Worm (Caenorhabditis elegans) whole organism, midembryonic: ENCODE results near the gene let-805.

Experiments used
- T22C8.4 ChIP-seq: fragments of 200-800 bp; sonication (Bioruptor generic); IDR thresholded peaks from 2 replicates; pipeline ENCODE4 v1.3.6; 2022; ENCODE audit warnings: missing genetic modification characterization, missing compliant biosample characterization
- cog-1 ChIP-seq: sonication (generic microtip); optimal IDR thresholded peaks from 2 replicates; lab custom pipeline; 2016; ENCODE audit warnings: missing genetic modification characterization, missing compliant biosample characterization
- flt-1 ChIP-seq: fragments of 200-800 bp; sonication (Bioruptor generic); IDR thresholded peaks from 2 replicates; pipeline ENCODE4 v1.3.6; 2022; ENCODE audit warnings: missing genetic modification characterization, missing compliant biosample characterization
- klf-2 ChIP-seq: fragments of 200-800 bp; sonication (Bioruptor generic); conservative IDR thresholded peaks from 2 replicates; pipeline ENCODE4 v1.3.6; 2022; ENCODE audit warnings: missing genetic modification reagents, missing genetic modification characterization, missing compliant biosample characterization
- med-1 ChIP-seq: sonication (generic microtip); optimal IDR thresholded peaks from 2 replicates; lab custom pipeline; 2017; ENCODE audit warnings: missing genetic modification characterization, mild to moderate bottlenecking, missing compliant biosample characterization, antibody characterized with exemption, missing genetic modification reagents; ENCODE audit not compliant: insufficient read depth
- ref-1 ChIP-seq: fragments of 200-800 bp; sonication (Bioruptor generic); conservative IDR thresholded peaks from 2 replicates; pipeline ENCODE4 v1.3.6; 2022; ENCODE audit warnings: missing genetic modification reagents, missing genetic modification characterization, missing compliant biosample characterization
- tab-1 ChIP-seq: fragments of 200-800 bp; sonication (Bioruptor generic); IDR thresholded peaks from 2 replicates; pipeline ENCODE4 v1.3.6; 2022; ENCODE audit warnings: missing genetic modification characterization, missing compliant biosample characterization
- ztf-23 ChIP-seq: fragments of 200-800 bp; sonication (Bioruptor generic); IDR thresholded peaks from 2 replicates; pipeline ENCODE4 v1.3.6; 2022; ENCODE audit warnings: missing genetic modification reagents, missing genetic modification characterization, missing compliant biosample characterization
- ztf-29 ChIP-seq: fragments of 200-800 bp; sonication (Bioruptor generic); IDR thresholded peaks from 2 replicates; pipeline ENCODE4 v1.3.6; 2022; ENCODE audit warnings: missing genetic modification reagents, missing genetic modification characterization, missing compliant biosample characterization

The let-805 gene

DNA sequence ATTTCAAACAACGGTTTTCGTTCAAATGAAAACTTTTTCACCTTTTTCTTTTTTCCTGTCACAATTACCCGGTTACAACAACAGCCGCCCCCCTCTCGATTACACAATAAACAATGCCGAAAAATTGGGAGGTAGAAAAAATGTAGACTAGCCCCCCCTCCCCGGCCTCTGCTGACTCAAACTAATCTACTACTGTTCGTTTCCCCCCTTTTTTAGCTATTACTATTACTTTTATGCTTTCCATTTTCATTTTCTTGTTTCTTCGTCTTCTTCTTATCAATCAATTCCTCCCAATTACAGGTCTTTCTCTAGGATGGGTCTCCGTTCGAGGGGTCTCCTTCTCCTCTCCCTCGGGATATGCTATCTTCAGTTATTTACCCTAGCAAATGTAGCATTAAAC is at the start of gene let-805:
let-805 (plus strand) TSS at position 301 of the 400 bp plus-strand sequence.
- TF ChIP-seq ztf-29 (GFP tag; lab: Robert Waterston, UW) (no peak), cog-1 (tag; lab: Kevin White, UChicago) (no peak), T22C8.4 (GFP tag; lab: Robert Waterston, UW) (no peak), flt-1 (GFP tag; lab: Robert Waterston, UW) (no peak), ref-1 (GFP tag; lab: Robert Waterston, UW) (no peak), ztf-23 (GFP tag; lab: Robert Waterston, UW) (no peak), tab-1 (GFP tag; lab: Robert Waterston, UW) (no peak), med-1 (no peak), klf-2 (GFP tag; lab: Robert Waterston, UW) (no peak)

DNA sequence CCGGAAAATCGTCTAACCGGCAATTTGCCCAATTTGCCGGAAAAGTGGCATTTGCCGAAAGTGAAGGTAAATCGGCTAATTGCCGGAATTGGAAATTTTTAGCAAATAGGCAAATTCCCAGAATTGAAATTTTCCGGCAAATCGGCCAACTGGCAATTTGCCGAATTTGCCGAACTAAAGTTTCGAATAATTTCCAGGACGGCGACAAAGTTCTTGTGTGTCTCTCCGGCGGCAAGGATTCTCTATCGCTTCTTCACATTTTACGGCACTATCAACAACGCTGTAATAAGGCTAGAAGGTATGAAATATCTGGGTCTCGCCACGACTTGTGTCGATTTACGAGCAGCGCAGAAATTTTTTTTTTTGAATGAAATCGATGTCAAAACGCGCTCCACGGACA is 41.7 kb upstream of the let-805 start:
- TF ChIP-seq klf-2 (GFP tag; lab: Robert Waterston, UW) (no peak), med-1 (no peak), cog-1 (tag; lab: Kevin White, UChicago) (no peak), ref-1 (GFP tag; lab: Robert Waterston, UW) (no peak), flt-1 (GFP tag; lab: Robert Waterston, UW) (no peak), ztf-23 (GFP tag; lab: Robert Waterston, UW) (no peak), tab-1 (GFP tag; lab: Robert Waterston, UW) (no peak), T22C8.4 (GFP tag; lab: Robert Waterston, UW) (no peak), ztf-29 (GFP tag; lab: Robert Waterston, UW) (no peak)

DNA sequence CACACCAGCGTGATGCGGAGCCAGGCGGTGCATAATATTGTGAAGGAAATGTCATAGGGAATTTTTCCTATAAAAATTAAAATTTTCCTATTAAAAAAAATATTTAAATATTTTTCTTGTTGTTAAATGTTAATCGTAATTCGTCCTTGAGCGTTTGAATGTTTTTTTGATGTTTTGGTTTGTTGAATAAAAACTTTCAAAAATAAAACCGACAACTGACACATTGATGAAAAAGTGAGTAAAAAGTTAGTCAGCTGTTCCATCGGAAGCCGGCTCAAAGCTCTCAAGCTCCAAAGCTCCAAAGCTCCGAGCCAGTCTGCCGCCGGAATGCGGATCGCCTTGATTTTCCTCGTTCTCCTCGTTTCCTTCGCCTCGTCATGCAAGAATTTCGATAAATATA is 39.2 kb upstream of the let-805 start, which contains the start of gene Y71H2B.4:
Y71H2B.4 (plus strand) TSS at position 301 of the 400 bp plus-strand sequence.
- no peak for TF ChIP-seq flt-1 (GFP tag; lab: Robert Waterston, UW)
- TF ChIP-seq ref-1 (GFP tag; lab: Robert Waterston, UW): no peak
- TF ChIP-seq T22C8.4 (GFP tag; lab: Robert Waterston, UW): no peak
- no peak for TF ChIP-seq klf-2 (GFP tag; lab: Robert Waterston, UW)
- TF ChIP-seq ztf-23 (GFP tag; lab: Robert Waterston, UW): no peak
- TF ChIP-seq med-1: no peak
- TF ChIP-seq ztf-29 (GFP tag; lab: Robert Waterston, UW): no peak
- no peak for TF ChIP-seq cog-1 (tag; lab: Kevin White, UChicago)
- no peak for TF ChIP-seq tab-1 (GFP tag; lab: Robert Waterston, UW)

DNA sequence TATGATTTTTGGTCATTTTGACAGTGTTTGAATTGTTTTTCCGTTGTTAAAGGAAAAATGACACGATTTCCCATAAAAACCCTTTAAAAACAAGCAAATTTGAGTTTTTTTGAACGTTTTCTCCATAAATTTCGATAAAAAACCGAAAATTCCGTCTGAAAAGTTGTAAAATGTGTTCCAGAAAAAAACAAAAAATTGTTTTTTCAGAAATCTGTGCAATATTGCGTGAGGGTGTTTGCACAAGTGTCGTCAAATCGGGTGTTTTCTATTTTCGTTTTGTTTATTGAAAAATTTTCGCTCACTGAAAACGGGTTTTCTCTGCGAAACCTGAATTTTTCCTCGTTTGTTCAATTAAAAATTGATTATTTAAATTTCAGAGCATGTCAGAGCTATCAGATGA is 38.3 kb upstream of the let-805 start, which contains the start of gene ppfr-4:
ppfr-4 (plus strand) TSS at position 378 of the 400 bp plus-strand sequence.
- TF ChIP-seq ztf-29 (GFP tag; lab: Robert Waterston, UW) (no peak), klf-2 (GFP tag; lab: Robert Waterston, UW) (no peak), tab-1 (GFP tag; lab: Robert Waterston, UW) (no peak), ztf-23 (GFP tag; lab: Robert Waterston, UW) (no peak), T22C8.4 (GFP tag; lab: Robert Waterston, UW) (no peak), cog-1 (tag; lab: Kevin White, UChicago) (no peak), flt-1 (GFP tag; lab: Robert Waterston, UW) (no peak), med-1 (no peak), ref-1 (GFP tag; lab: Robert Waterston, UW) (no peak)

DNA sequence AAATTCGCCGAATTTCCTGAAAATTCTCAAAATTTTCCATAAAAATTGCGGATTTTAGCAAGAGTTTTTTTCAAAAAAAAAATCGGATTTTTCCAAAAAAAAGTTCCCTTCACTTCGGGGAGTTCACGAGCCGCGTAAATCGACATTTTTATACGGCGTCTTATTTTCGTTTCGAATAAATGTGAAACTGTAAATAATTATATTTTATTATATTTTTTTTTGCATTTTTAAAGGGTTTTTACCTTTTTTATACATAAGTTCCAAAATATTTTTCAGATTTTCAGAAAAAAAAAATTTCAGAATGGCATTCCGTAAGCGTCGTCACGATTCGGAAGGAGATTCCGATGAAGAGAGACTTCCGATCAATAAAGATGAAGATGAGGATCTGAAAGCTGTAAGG is 35.0 kb upstream of the let-805 start, which contains the start of gene Y71H2B.2:
Y71H2B.2 (plus strand) TSS at position 301 of the 400 bp plus-strand sequence.
- TF ChIP-seq med-1 (no peak), tab-1 (GFP tag; lab: Robert Waterston, UW) (no peak), cog-1 (tag; lab: Kevin White, UChicago) (no peak), klf-2 (GFP tag; lab: Robert Waterston, UW) (no peak), T22C8.4 (GFP tag; lab: Robert Waterston, UW) (no peak), flt-1 (GFP tag; lab: Robert Waterston, UW) (no peak), ztf-23 (GFP tag; lab: Robert Waterston, UW) (no peak), ref-1 (GFP tag; lab: Robert Waterston, UW) (no peak), ztf-29 (GFP tag; lab: Robert Waterston, UW) (no peak)

DNA sequence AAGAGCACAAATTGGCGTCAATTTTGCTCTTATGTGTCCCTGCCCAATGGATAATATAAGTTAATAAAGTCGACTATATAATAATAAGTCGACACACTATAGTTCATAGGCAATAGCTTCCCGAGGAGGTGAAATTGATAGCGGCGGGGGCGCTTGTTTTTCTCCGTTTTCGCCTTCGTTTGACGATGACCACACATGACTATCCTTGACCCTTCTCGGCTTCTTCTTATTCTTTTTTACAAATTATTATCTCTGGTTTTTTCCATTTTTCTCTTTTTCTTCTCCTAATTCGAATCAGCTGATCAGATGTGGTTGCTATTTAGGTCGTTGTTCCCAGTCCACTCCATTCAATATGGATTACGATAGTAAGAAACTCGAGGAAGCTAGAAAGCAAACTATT is 29.2 kb upstream of the let-805 start, which contains the start of gene acbp-8:
acbp-8 (plus strand) TSS at position 324 of the 400 bp plus-strand sequence.
- TF ChIP-seq klf-2 (GFP tag; lab: Robert Waterston, UW): no peak

DNA sequence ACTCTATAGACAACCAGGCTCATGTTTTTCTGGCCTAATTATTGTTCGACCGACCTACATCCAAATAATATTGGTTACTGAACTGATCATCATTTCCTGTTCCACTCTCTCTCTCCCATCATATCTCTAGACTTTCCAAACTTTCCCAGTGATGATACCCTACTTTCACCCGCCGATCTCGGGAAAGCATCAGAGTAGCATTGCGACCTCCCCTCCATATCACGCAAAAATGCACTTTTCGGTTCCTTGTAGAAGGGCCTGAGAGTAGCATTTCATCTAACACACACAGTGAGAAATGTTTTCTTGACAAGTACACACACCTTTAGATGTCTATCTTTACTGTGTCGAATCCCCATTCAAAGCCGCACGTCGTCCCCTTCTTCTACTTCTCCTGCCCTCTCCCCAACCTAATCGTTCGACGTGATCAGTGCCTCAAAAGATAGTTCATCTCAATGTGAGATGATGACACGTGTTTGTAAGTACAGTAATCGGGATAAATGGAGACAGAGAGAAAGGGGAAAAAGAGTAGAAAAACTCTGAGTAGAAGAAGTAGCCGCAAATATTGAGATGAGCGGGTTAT is 25.0 kb upstream of the let-805 start:
- TF ChIP-seq ref-1 (GFP tag; lab: Robert Waterston, UW): no peak
- no peak for TF ChIP-seq cog-1 (tag; lab: Kevin White, UChicago)
- no peak for TF ChIP-seq T22C8.4 (GFP tag; lab: Robert Waterston, UW)
- no peak for TF ChIP-seq flt-1 (GFP tag; lab: Robert Waterston, UW)
- TF ChIP-seq ztf-29 (GFP tag; lab: Robert Waterston, UW): no peak
- TF ChIP-seq klf-2 (GFP tag; lab: Robert Waterston, UW): no peak
- no peak for TF ChIP-seq med-1
- no peak for TF ChIP-seq tab-1 (GFP tag; lab: Robert Waterston, UW)

DNA sequence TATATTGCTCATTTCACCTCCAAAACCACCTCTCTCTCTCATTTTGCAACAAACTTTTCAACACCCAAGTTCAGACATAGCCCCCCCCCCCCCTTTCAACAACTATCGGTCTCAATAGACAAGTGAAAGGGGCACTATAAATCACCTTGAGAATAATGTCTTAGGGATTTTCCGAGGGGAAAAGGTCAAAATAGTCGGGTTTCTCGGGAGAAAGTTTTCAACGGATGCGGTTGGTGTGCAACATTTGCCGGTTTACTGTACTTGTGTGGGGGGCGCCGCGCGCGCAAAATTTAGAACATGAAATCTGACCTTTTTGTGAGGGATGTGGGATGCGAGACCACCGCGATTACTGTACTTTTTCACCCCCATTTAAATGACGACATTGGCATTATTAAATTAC is 23.3 kb upstream of the let-805 start:
- no peak for TF ChIP-seq med-1
- TF ChIP-seq flt-1 (GFP tag; lab: Robert Waterston, UW): no peak
- TF ChIP-seq ztf-23 (GFP tag; lab: Robert Waterston, UW): no peak
- TF ChIP-seq cog-1 (tag; lab: Kevin White, UChicago): no peak
- no peak for TF ChIP-seq tab-1 (GFP tag; lab: Robert Waterston, UW)
- no peak for TF ChIP-seq T22C8.4 (GFP tag; lab: Robert Waterston, UW)
- no peak for TF ChIP-seq ztf-29 (GFP tag; lab: Robert Waterston, UW)
- TF ChIP-seq klf-2 (GFP tag; lab: Robert Waterston, UW): no peak

DNA sequence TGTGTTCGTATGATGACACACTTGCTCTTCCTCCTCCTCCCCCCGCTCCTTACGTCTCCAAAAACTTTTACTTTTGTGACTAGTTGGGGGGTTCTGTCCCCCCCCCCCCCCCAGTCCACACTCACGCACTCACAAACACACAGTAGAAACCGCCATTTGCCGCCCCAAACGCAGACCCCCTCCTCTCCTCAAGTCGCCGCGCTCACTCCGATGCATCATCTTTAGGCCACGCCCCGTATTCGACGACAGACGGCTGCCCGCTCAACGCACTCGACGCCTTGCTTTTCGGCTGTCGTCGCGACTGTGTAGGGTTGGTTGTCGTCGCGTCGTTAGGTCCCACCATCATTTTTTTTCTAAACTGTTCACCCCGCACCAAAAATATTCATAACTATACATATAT is 21.7 kb upstream of the let-805 start, which contains the start of gene zmp-2:
zmp-2 (plus strand) TSS at position 247 of the 400 bp plus-strand sequence.
- TF ChIP-seq ztf-23 (GFP tag; lab: Robert Waterston, UW) (no peak), T22C8.4 (GFP tag; lab: Robert Waterston, UW) (no peak), klf-2 (GFP tag; lab: Robert Waterston, UW) (0 out of 2 replicates have a peak, but pooled peaks have one; percentile 27), med-1 (no peak), ref-1 (GFP tag; lab: Robert Waterston, UW) (no peak)
